Worm (Caenorhabditis elegans): ENCODE results near the gene dpy-6.

DNA sequence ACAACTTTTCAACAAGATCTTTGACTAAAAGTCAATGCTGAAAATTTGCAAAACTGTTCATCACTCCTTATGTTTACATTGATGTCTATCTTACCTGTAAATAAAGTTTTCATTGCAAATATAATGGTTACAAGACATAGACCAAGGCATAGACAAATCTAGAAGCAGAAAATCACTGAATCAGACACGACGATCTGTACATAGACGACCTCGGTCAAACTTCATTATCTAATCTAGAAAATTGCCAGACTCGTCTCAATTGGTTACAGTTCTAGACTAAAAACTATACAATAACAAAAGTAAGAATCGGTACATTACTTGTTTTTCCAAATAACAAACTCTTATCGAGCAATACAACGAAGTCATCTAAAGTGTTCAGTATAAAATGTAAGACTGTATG, 45.5 kb upstream of the dpy-6 start, which contains the start of gene grd-4:
- TF ChIP-seq T22C8.4 (GFP tag; IDR thresholded peaks at IDR 0.05) (no peak), ref-1 (GFP tag; conservative IDR thresholded peaks at IDR 0.05) (no peak), tab-1 (GFP tag; IDR thresholded peaks at IDR 0.05) (no peak), flt-1 (GFP tag; IDR thresholded peaks at IDR 0.05) (no peak), klf-2 (GFP tag; conservative IDR thresholded peaks at IDR 0.05) (no peak)
